Worm (Caenorhabditis elegans) whole organism, young adult: ENCODE results near the gene col-38.

Source experiments
- B0019.2 ChIP-seq: fragments of 200-800 bp; sonication (Bioruptor generic); conservative IDR thresholded peaks from 2 replicates; pipeline ENCODE4 v1.3.6; 2022; ENCODE audit warnings: missing genetic modification reagents, missing genetic modification characterization, missing compliant biosample characterization
- B0035.1 ChIP-seq: sonication (generic microtip); optimal IDR thresholded peaks from 2 replicates; lab custom pipeline; 2016; ENCODE audit warnings: missing genetic modification characterization, mild to moderate bottlenecking, missing compliant biosample characterization, missing genotype, missing genetic modification reagents
- B0336.3 ChIP-seq: fragments of 200-800 bp; sonication (Bioruptor generic); IDR thresholded peaks from 2 replicates; pipeline ENCODE4 v1.3.6; 2022; ENCODE audit warnings: missing genetic modification characterization, missing compliant biosample characterization
- C06A6.2 ChIP-seq: fragments of 200-800 bp; sonication (Bioruptor generic); conservative IDR thresholded peaks from 2 replicates; pipeline ENCODE4 v1.3.6; 2022; ENCODE audit warnings: missing genetic modification characterization, missing compliant biosample characterization
- F23B12.7 ChIP-seq: sonication (generic microtip); optimal IDR thresholded peaks from 2 replicates; lab custom pipeline; 2017; ENCODE audit warnings: missing genetic modification characterization, mild to moderate bottlenecking, missing compliant biosample characterization, antibody characterized with exemption, moderate library complexity; ENCODE audit not compliant: insufficient read depth
- F39B2.1 ChIP-seq: fragments of 200-800 bp; sonication (Bioruptor generic); IDR thresholded peaks from 2 replicates; pipeline ENCODE4 v1.3.6; 2022; ENCODE audit warnings: missing genetic modification reagents, missing genetic modification characterization, missing compliant biosample characterization
- T07F8.4 ChIP-seq: sonication (generic microtip); optimal IDR thresholded peaks from 2 replicates; lab custom pipeline; 2016; ENCODE audit warnings: mild to moderate bottlenecking, missing genetic modification characterization, moderate library complexity, missing compliant biosample characterization
- T26A5.8 ChIP-seq: sonication (generic microtip); optimal IDR thresholded peaks from 2 replicates; lab custom pipeline; 2016; ENCODE audit warnings: missing genetic modification characterization, missing compliant biosample characterization
- Y56A3A.18 ChIP-seq: fragments of 200-800 bp; sonication (Bioruptor generic); IDR thresholded peaks from 2 replicates; pipeline ENCODE4 v1.3.6; 2022; ENCODE audit warnings: missing genetic modification reagents, missing genetic modification characterization, missing compliant biosample characterization
- Y95B8A.8 ChIP-seq: fragments of 200-800 bp; sonication (Bioruptor generic); IDR thresholded peaks from 2 replicates; pipeline ENCODE4 v1.3.6; 2022; ENCODE audit warnings: missing genetic modification reagents, missing genetic modification characterization, missing compliant biosample characterization
- athp-1 ChIP-seq: sonication (generic microtip); optimal IDR thresholded peaks from 2 replicates; lab custom pipeline; 2017; ENCODE audit warnings: mild to moderate bottlenecking, missing genetic modification characterization, missing compliant biosample characterization
- attf-5 ChIP-seq: fragments of 200-800 bp; sonication (Bioruptor generic); optimal IDR thresholded peaks from 2 replicates; lab custom pipeline; 2018; ENCODE audit warnings: mild to moderate bottlenecking, missing genetic modification characterization, missing compliant biosample characterization
- ceh-100 ChIP-seq: fragments of 200-800 bp; sonication (Bioruptor generic); IDR thresholded peaks from 2 replicates; pipeline ENCODE4 v1.3.6; 2022; ENCODE audit warnings: missing genetic modification reagents, missing genetic modification characterization, missing compliant biosample characterization
- ceh-27 ChIP-seq: fragments of 200-800 bp; sonication (Bioruptor generic); optimal IDR thresholded peaks from 2 replicates; lab custom pipeline; 2018; ENCODE audit warnings: mild to moderate bottlenecking, missing genetic modification characterization, moderate library complexity, missing compliant biosample characterization
- die-1 ChIP-seq: sonication (generic microtip); optimal IDR thresholded peaks from 2 replicates; lab custom pipeline; 2016; ENCODE audit warnings: missing genotype, mild to moderate bottlenecking, missing genetic modification characterization, missing compliant biosample characterization
- dpl-1 ChIP-seq: fragments of 150-350 bp; optimal IDR thresholded peaks from 2 replicates; lab custom pipeline; 2014; ENCODE audit warnings: missing biosample characterization, missing genetic modification reagents, missing genetic modification characterization
- egl-18 ChIP-seq: fragments of 200-800 bp; sonication (Bioruptor generic); IDR thresholded peaks from 2 replicates; pipeline ENCODE4 v1.3.6; 2022; ENCODE audit warnings: missing genetic modification reagents, missing genetic modification characterization, missing compliant biosample characterization
- egl-44 ChIP-seq: fragments of 200-800 bp; sonication (Bioruptor generic); IDR thresholded peaks from 2 replicates; pipeline ENCODE4 v1.3.6; 2022; ENCODE audit warnings: missing genetic modification reagents, missing genetic modification characterization, missing compliant biosample characterization
- egrh-3 ChIP-seq: fragments of 200-800 bp; sonication (Bioruptor generic); IDR thresholded peaks from 2 replicates; pipeline ENCODE4 v1.3.6; 2022; ENCODE audit warnings: missing genetic modification reagents, missing genetic modification characterization, missing compliant biosample characterization
- ets-4 ChIP-seq: fragments of 200-800 bp; sonication (Bioruptor generic); optimal IDR thresholded peaks from 2 replicates; lab custom pipeline; 2018; ENCODE audit warnings: mild to moderate bottlenecking, missing genetic modification characterization, missing compliant biosample characterization
- hlh-12 ChIP-seq: sonication (generic microtip); optimal IDR thresholded peaks from 2 replicates; lab custom pipeline; 2016; ENCODE audit warnings: missing genetic modification characterization, missing compliant biosample characterization
- hlh-26 ChIP-seq: fragments of 200-800 bp; sonication (Bioruptor generic); conservative IDR thresholded peaks from 2 replicates; pipeline ENCODE4 v1.3.6; 2022; ENCODE audit warnings: missing genetic modification reagents, missing genetic modification characterization, missing compliant biosample characterization
- hsf-1 ChIP-seq: fragments of 200-800 bp; sonication (Bioruptor generic); IDR thresholded peaks from 2 replicates; pipeline ENCODE4 v1.3.6; 2022; ENCODE audit warnings: missing genetic modification reagents, missing genetic modification characterization, missing compliant biosample characterization
- let-526 ChIP-seq: fragments of 200-800 bp; sonication (Bioruptor generic); IDR thresholded peaks from 2 replicates; pipeline ENCODE4 v1.3.6; 2022; ENCODE audit warnings: missing genetic modification reagents, missing genetic modification characterization, missing compliant biosample characterization
- let-607 ChIP-seq, 2 experiments: fragments of 200-800 bp in 1 of 2; sonication (Bioruptor generic) in 1 of 2; sonication (generic microtip) in 1 of 2; optimal IDR thresholded peaks; 2 replicates each; lab custom pipeline; 2016 to 2018; ENCODE audit warnings: mild to moderate bottlenecking in 2 of 2, missing compliant biosample characterization in 2 of 2, missing genetic modification characterization in 2 of 2, moderate library complexity in 2 of 2, missing genotype in 1 of 2
- lin-35 ChIP-seq, 3 experiments: fragments of 150-350 bp in 2 of 3; sonication (generic microtip) in 1 of 3; optimal IDR thresholded peaks; 2 replicates each; lab custom pipeline; 2014 to 2018; ENCODE audit warnings: missing biosample characterization in 3 of 3, missing genetic modification characterization in 3 of 3, missing genetic modification reagents in 3 of 3
- madf-10 ChIP-seq: sonication (generic microtip); optimal IDR thresholded peaks from 2 replicates; lab custom pipeline; 2016; ENCODE audit warnings: mild to moderate bottlenecking, missing genetic modification characterization, missing compliant biosample characterization
- madf-3 ChIP-seq: fragments of 200-800 bp; sonication (Bioruptor generic); IDR thresholded peaks from 2 replicates; pipeline ENCODE4 v1.3.6; 2022; ENCODE audit warnings: missing genetic modification reagents, missing genetic modification characterization, missing compliant biosample characterization
- mel-28 ChIP-seq: sonication (generic microtip); optimal IDR thresholded peaks from 2 replicates; lab custom pipeline; 2016; ENCODE audit warnings: borderline replicate concordance, mild to moderate bottlenecking, missing genetic modification characterization, missing compliant biosample characterization
- mes-4 ChIP-seq: sonication (generic microtip); optimal IDR thresholded peaks from 2 replicates; lab custom pipeline; 2016; ENCODE audit warnings: missing genotype, missing genetic modification characterization, missing compliant biosample characterization
- mxl-1 ChIP-seq: sonication (generic microtip); optimal IDR thresholded peaks from 2 replicates; lab custom pipeline; 2016; ENCODE audit warnings: missing genetic modification characterization, missing compliant biosample characterization
- nfya-1 ChIP-seq: sonication (generic microtip); optimal IDR thresholded peaks from 2 replicates; lab custom pipeline; 2017; ENCODE audit warnings: antibody characterized with exemption, missing compliant biosample characterization, missing genetic modification characterization, borderline replicate concordance; ENCODE audit not compliant: insufficient read depth
- nhr-90 ChIP-seq: sonication (generic microtip); optimal IDR thresholded peaks from 2 replicates; lab custom pipeline; 2016; ENCODE audit warnings: missing genotype, mild to moderate bottlenecking, missing genetic modification characterization, missing compliant biosample characterization
- pbrm-1 ChIP-seq: fragments of 200-800 bp; sonication (Bioruptor generic); IDR thresholded peaks from 2 replicates; pipeline ENCODE4 v1.3.6; 2022; ENCODE audit warnings: missing genetic modification reagents, missing genetic modification characterization, missing compliant biosample characterization
- rcor-1 ChIP-seq: fragments of 200-800 bp; sonication (Bioruptor generic); IDR thresholded peaks from 2 replicates; pipeline ENCODE4 v1.3.6; 2022; ENCODE audit warnings: missing genetic modification reagents, missing genetic modification characterization, missing compliant biosample characterization
- sdz-38 ChIP-seq: sonication (generic microtip); optimal IDR thresholded peaks from 2 replicates; lab custom pipeline; 2016; ENCODE audit warnings: missing genotype, missing genetic modification characterization, missing compliant biosample characterization
- sea-2 ChIP-seq: fragments of 200-800 bp; sonication (Bioruptor generic); IDR thresholded peaks from 2 replicates; pipeline ENCODE4 v1.3.6; 2022; ENCODE audit warnings: missing genetic modification characterization, missing compliant biosample characterization
- snpc-1.3 ChIP-seq: sonication (generic microtip); optimal IDR thresholded peaks from 2 replicates; lab custom pipeline; 2017; ENCODE audit warnings: missing genetic modification characterization, mild to moderate bottlenecking, missing compliant biosample characterization, antibody characterized with exemption, moderate library complexity, missing genotype, missing genetic modification reagents; ENCODE audit not compliant: insufficient read depth
- snpc-3.4 ChIP-seq: sonication (generic microtip); optimal IDR thresholded peaks from 2 replicates; lab custom pipeline; 2017; ENCODE audit warnings: missing genetic modification characterization, mild to moderate bottlenecking, missing compliant biosample characterization, antibody characterized with exemption, moderate library complexity, missing genotype, missing genetic modification reagents
- snpc-4 ChIP-seq, 5 experiments: fragments of 150-350 bp in 1 of 5; sonication (generic microtip) in 4 of 5; optimal IDR thresholded peaks; 2 replicates each; lab custom pipeline; 2014 to 2018; ENCODE audit warnings: missing genetic modification characterization in 5 of 5, missing biosample characterization in 3 of 5, antibody characterized with exemption in 2 of 5, mild to moderate bottlenecking in 2 of 5, missing compliant biosample characterization in 2 of 5, missing genotype in 2 of 5, moderate library complexity in 2 of 5, missing genetic modification reagents in 1 of 5
- tlf-1 ChIP-seq: fragments of 200-800 bp; sonication (Bioruptor generic); optimal IDR thresholded peaks from 2 replicates; lab custom pipeline; 2018; ENCODE audit warnings: mild to moderate bottlenecking, missing genetic modification characterization, missing compliant biosample characterization
- unc-130 ChIP-seq: sonication (generic microtip); optimal IDR thresholded peaks from 2 replicates; lab custom pipeline; 2016; ENCODE audit warnings: missing genetic modification reagents, missing genetic modification characterization, missing compliant biosample characterization
- zfh-2 ChIP-seq: fragments of 200-800 bp; sonication (Bioruptor generic); conservative IDR thresholded peaks from 2 replicates; pipeline ENCODE4 v1.3.6; 2022; ENCODE audit warnings: missing genetic modification reagents, missing genetic modification characterization, missing compliant biosample characterization
- ztf-18 ChIP-seq: sonication (generic microtip); optimal IDR thresholded peaks from 2 replicates; lab custom pipeline; 2016; ENCODE audit warnings: missing genotype, mild to moderate bottlenecking, missing genetic modification characterization, missing compliant biosample characterization
- ztf-25 ChIP-seq: fragments of 200-800 bp; sonication (Bioruptor generic); IDR thresholded peaks from 2 replicates; pipeline ENCODE4 v1.3.6; 2022; ENCODE audit warnings: missing genetic modification reagents, missing genetic modification characterization, missing compliant biosample characterization
- ztf-26 ChIP-seq: sonication (generic microtip); optimal IDR thresholded peaks from 2 replicates; lab custom pipeline; 2017; ENCODE audit warnings: missing genetic modification characterization, missing compliant biosample characterization
- ztf-28 ChIP-seq: fragments of 200-800 bp; sonication (Bioruptor generic); IDR thresholded peaks from 2 replicates; pipeline ENCODE4 v1.3.6; 2022; ENCODE audit warnings: missing genetic modification reagents, missing genetic modification characterization, missing compliant biosample characterization

Gene col-38

DNA sequence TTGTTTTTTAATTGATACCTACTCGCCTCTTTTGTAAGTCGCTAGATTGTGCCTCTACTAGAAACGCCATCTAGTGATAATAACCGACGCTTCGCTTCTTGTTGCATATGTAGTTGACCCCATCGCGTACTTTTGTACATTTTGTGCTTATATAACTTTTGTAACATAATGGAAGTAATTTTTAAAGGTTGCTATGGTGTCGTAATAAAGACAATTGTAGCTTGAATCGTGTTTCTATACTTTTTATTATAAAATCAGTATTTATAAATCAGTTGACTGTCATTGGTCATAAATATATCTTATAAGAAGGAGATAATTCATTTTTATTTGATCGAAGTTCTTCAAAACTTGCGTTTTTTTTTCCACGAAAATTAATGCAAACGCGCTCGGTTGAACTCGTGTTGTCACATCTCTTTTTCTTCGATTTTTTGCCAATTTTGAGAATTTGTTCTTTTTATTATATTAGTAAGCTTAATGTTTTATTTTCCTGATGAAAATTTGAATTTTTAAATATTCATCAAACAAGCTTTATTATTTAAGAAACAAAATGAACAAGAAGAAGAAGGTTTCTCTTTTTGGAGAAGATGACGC, 8.7 kb upstream of the col-38 start, which contains the start of gene F54C9.9 (continued):
- TF ChIP-seq mxl-1 (tag; lab: Kevin White, UChicago) (no peak), snpc-3.4 (no peak), snpc-4 (GFP tag; optimal IDR thresholded peaks at IDR 0.05; lab: Kevin White, UChicago) (peak; percentile 44), snpc-4 (tag; optimal IDR thresholded peaks at IDR 0.05; lab: Kevin White, UChicago) (peak in 2 of 4 experiments; percentile 19 to 27), die-1 (tag; lab: Kevin White, UChicago) (peak; percentile 49), rcor-1 (GFP tag; lab: Robert Waterston, UW) (peak; percentile 33; the same call in 1 of the 2 replicates), madf-3 (GFP tag; lab: Robert Waterston, UW) (peak; percentile 74; the same call in 1 of the 2 replicates), ztf-28 (GFP tag; lab: Robert Waterston, UW) (no peak), T07F8.4 (tag; lab: Kevin White, UChicago) (no peak), let-607 (tag; optimal IDR thresholded peaks at IDR 0.05; lab: Kevin White, UChicago) (no peak), ztf-25 (GFP tag; lab: Robert Waterston, UW) (no peak), unc-130 (GFP tag; lab: Kevin White, UChicago) (peak; percentile 49), snpc-1.3 (tag; lab: Kevin White, UChicago) (no peak), tlf-1 (GFP tag; lab: Kevin White, UChicago) (no peak), hlh-26 (GFP tag; lab: Robert Waterston, UW) (no peak), T26A5.8 (tag; lab: Kevin White, UChicago) (no peak), F39B2.1 (GFP tag; lab: Robert Waterston, UW) (no peak), egl-44 (GFP tag; lab: Robert Waterston, UW) (no peak), hsf-1 (0 out of 2 replicates have a peak, but pooled peaks have one; percentile 65), athp-1 (tag; lab: Kevin White, UChicago) (peak; percentile 24), ztf-26 (tag; lab: Kevin White, UChicago) (no peak), ets-4 (GFP tag; lab: Kevin White, UChicago) (no peak), Y95B8A.8 (GFP tag; lab: Robert Waterston, UW) (peak; percentile 77), sea-2 (no peak), let-526 (no peak), ceh-100 (GFP tag; lab: Robert Waterston, UW) (peak; percentile 50; the same call in 1 of the 2 replicates), lin-35 (GFP tag; optimal IDR thresholded peaks at IDR 0.05; lab: Kevin White, UChicago) (peak in 1 of 3 experiments; percentile 41), ceh-27 (no peak), sdz-38 (no peak), egl-18 (no peak), nfya-1 (tag; lab: Kevin White, UChicago) (no peak), B0019.2 (GFP tag; lab: Robert Waterston, UW) (no peak), egrh-3 (GFP tag; lab: Robert Waterston, UW) (no peak), hlh-12 (no peak), pbrm-1 (0 out of 2 replicates have a peak, but pooled peaks have one; percentile 31), zfh-2 (GFP tag; lab: Robert Waterston, UW) (no peak), B0035.1 (tag; lab: Kevin White, UChicago) (no peak), attf-5 (GFP tag; lab: Kevin White, UChicago) (no peak), Y56A3A.18 (GFP tag; lab: Robert Waterston, UW) (no peak), nhr-90 (tag; lab: Kevin White, UChicago) (no peak), dpl-1 (no peak), mes-4 (tag; lab: Kevin White, UChicago) (no peak), F23B12.7 (tag; lab: Kevin White, UChicago) (peak; percentile 6), ztf-18 (tag; lab: Kevin White, UChicago) (no peak), mel-28 (no peak), B0336.3 (GFP tag; lab: Robert Waterston, UW) (peak; percentile 73; the same call in 1 of the 2 replicates), C06A6.2 (GFP tag; lab: Robert Waterston, UW) (no peak), madf-10 (tag; lab: Kevin White, UChicago) (no peak)
